Fruit fly (Drosophila melanogaster): ENCODE data around the gene Nnf1b.

- TF ChIP-seq Snoo (tag; optimal IDR thresholded peaks at IDR 0.05) (no peak), CG10348 (GFP tag; IDR thresholded peaks at IDR 0.05) (no peak)
Measured at dm6 chr2L:817850-818249, 7.5 kb downstream of the Nnf1b start, which contains the start of gene CG15880.
